Fruit fly (Drosophila melanogaster) whole organism, prepupa: ENCODE measurements around the gene CG32026.

Source experiments
- Blimp-1 ChIP-seq: fragments of 200-800 bp; sonication (Bioruptor generic); optimal IDR thresholded peaks from 3 replicates; lab custom pipeline; 2017; ENCODE audit warnings: missing biosample characterization, missing genetic modification characterization, mild to moderate bottlenecking, moderate library complexity, missing genetic modification reagents
- CG10669 ChIP-seq: fragments of 200-800 bp; sonication (Bioruptor generic); optimal IDR thresholded peaks from 3 replicates; lab custom pipeline; 2018; ENCODE audit warnings: missing biosample characterization, mild to moderate bottlenecking, missing genetic modification characterization, moderate library complexity
- CG11294 ChIP-seq: fragments of 200-800 bp; sonication (Bioruptor generic); IDR thresholded peaks from 2 replicates; pipeline ENCODE4 v1.3.6; 2022; ENCODE audit warnings: missing biosample characterization, missing genetic modification characterization
- CG11762 ChIP-seq: fragments of 200-800 bp; sonication (Bioruptor generic); optimal IDR thresholded peaks from 3 replicates; lab custom pipeline; 2016; ENCODE audit warnings: missing biosample characterization, missing genetic modification characterization; ENCODE audit not compliant: insufficient read depth
- CG11902 ChIP-seq: fragments of 200-800 bp; sonication (Bioruptor generic); optimal IDR thresholded peaks from 3 replicates; lab custom pipeline; 2016; ENCODE audit warnings: missing biosample characterization, missing genetic modification characterization
- CG15336 ChIP-seq: fragments of 200-800 bp; sonication (Bioruptor generic); IDR thresholded peaks from 2 replicates; pipeline ENCODE4 v1.3.6; 2022; ENCODE audit warnings: missing biosample characterization, missing genetic modification characterization
- CG1621 ChIP-seq: fragments of 200-800 bp; sonication (Bioruptor generic); optimal IDR thresholded peaks from 3 replicates; lab custom pipeline; 2018; ENCODE audit warnings: missing biosample characterization, mild to moderate bottlenecking, missing genetic modification characterization
- CG16779 ChIP-seq: fragments of 200-800 bp; sonication (Bioruptor generic); optimal IDR thresholded peaks from 3 replicates; lab custom pipeline; 2017; ENCODE audit warnings: missing biosample characterization, mild to moderate bottlenecking, missing genetic modification characterization
- CG3032 ChIP-seq: fragments of 200-800 bp; optimal IDR thresholded peaks from 2 replicates; lab custom pipeline; 2019; ENCODE audit warnings: missing biosample characterization, mild to moderate bottlenecking, missing genetic modification characterization, moderate library complexity
- CG31627 ChIP-seq: fragments of 200-800 bp; sonication (Bioruptor generic); optimal IDR thresholded peaks from 3 replicates; lab custom pipeline; 2016; ENCODE audit warnings: missing biosample characterization, missing genetic modification characterization
- CG32006 ChIP-seq: fragments of 200-800 bp; sonication (Bioruptor generic); optimal IDR thresholded peaks from 3 replicates; lab custom pipeline; 2017; ENCODE audit warnings: missing biosample characterization, mild to moderate bottlenecking, missing genetic modification characterization
- CG34406 ChIP-seq: fragments of 200-800 bp; sonication (Bioruptor generic); optimal IDR thresholded peaks from 3 replicates; lab custom pipeline; 2016; ENCODE audit warnings: missing biosample characterization, missing genetic modification characterization
- CG3919 ChIP-seq: fragments of 200-800 bp; sonication (Bioruptor generic); optimal IDR thresholded peaks from 3 replicates; lab custom pipeline; 2016; ENCODE audit warnings: missing biosample characterization, missing genetic modification characterization
- CG4318 ChIP-seq: fragments of 200-800 bp; sonication (Bioruptor generic); optimal IDR thresholded peaks from 3 replicates; lab custom pipeline; 2017; ENCODE audit warnings: missing biosample characterization, mild to moderate bottlenecking, missing genetic modification characterization
- CG6163 ChIP-seq: fragments of 200-800 bp; sonication (Bioruptor generic); IDR thresholded peaks from 3 replicates; pipeline ENCODE4 v1.3.6; 2022; ENCODE audit warnings: missing biosample characterization, missing genetic modification characterization
- CG6276 ChIP-seq: fragments of 200-800 bp; sonication (Bioruptor generic); optimal IDR thresholded peaks from 2 replicates; lab custom pipeline; 2017; ENCODE audit warnings: missing biosample characterization, mild to moderate bottlenecking, missing genetic modification characterization
- CG6792 ChIP-seq: fragments of 200-800 bp; sonication (Bioruptor generic); optimal IDR thresholded peaks from 3 replicates; lab custom pipeline; 2016; ENCODE audit warnings: missing biosample characterization, missing genetic modification characterization
- CG6808 ChIP-seq: fragments of 200-800 bp; sonication (Bioruptor generic); optimal IDR thresholded peaks from 3 replicates; lab custom pipeline; 2017; ENCODE audit warnings: missing biosample characterization, missing genetic modification characterization, mild to moderate bottlenecking, moderate library complexity, missing genetic modification reagents
- CG6854 ChIP-seq: fragments of 200-800 bp; sonication (Bioruptor generic); optimal IDR thresholded peaks from 2 replicates; lab custom pipeline; 2017; ENCODE audit warnings: missing biosample characterization, mild to moderate bottlenecking, missing genetic modification characterization
- CG7368 ChIP-seq: fragments of 200-800 bp; sonication (Bioruptor generic); optimal IDR thresholded peaks from 3 replicates; lab custom pipeline; 2016; ENCODE audit warnings: missing biosample characterization, missing genetic modification characterization
- CG8119 ChIP-seq: fragments of 200-800 bp; sonication (Bioruptor generic); IDR thresholded peaks from 3 replicates; pipeline ENCODE4 v1.3.6; 2022; ENCODE audit warnings: missing biosample characterization, missing genetic modification characterization
- CG8319 ChIP-seq: fragments of 200-800 bp; sonication (Bioruptor generic); optimal IDR thresholded peaks from 3 replicates; lab custom pipeline; 2016; ENCODE audit warnings: missing biosample characterization, missing genetic modification characterization
- CG8632 ChIP-seq: fragments of 200-800 bp; sonication (Bioruptor generic); optimal IDR thresholded peaks from 3 replicates; lab custom pipeline; 2016; ENCODE audit warnings: missing biosample characterization, missing genetic modification characterization
- Eip75B ChIP-seq: fragments of 200-800 bp; sonication (Bioruptor generic); optimal IDR thresholded peaks from 3 replicates; lab custom pipeline; 2016; ENCODE audit warnings: missing biosample characterization, missing genetic modification characterization
- Ets21C ChIP-seq: fragments of 200-800 bp; sonication (Bioruptor generic); optimal IDR thresholded peaks from 3 replicates; lab custom pipeline; 2016; ENCODE audit warnings: missing biosample characterization, missing genetic modification characterization
- Ets96B ChIP-seq: fragments of 200-800 bp; optimal IDR thresholded peaks from 2 replicates; lab custom pipeline; 2019; ENCODE audit warnings: missing biosample characterization, mild to moderate bottlenecking, missing genetic modification characterization, moderate library complexity
- Gug ChIP-seq: fragments of 200-800 bp; sonication (Bioruptor generic); IDR thresholded peaks from 2 replicates; pipeline ENCODE4 v1.3.6; 2022; ENCODE audit warnings: missing biosample characterization, missing genetic modification characterization
- Hr38 ChIP-seq: sonication (Bioruptor generic); optimal IDR thresholded peaks from 2 replicates; lab custom pipeline; 2016; ENCODE audit warnings: missing biosample characterization, missing genetic modification characterization
- Hr39 ChIP-seq: fragments of 200-800 bp; sonication (Bioruptor generic); optimal IDR thresholded peaks from 2 replicates; lab custom pipeline; 2016; ENCODE audit warnings: missing biosample characterization, missing genetic modification characterization
- Hr4 ChIP-seq: fragments of 200-800 bp; sonication (Bioruptor generic); optimal IDR thresholded peaks from 3 replicates; lab custom pipeline; 2016; ENCODE audit warnings: missing biosample characterization, missing genetic modification characterization
- Lpt ChIP-seq: fragments of 200-800 bp; sonication (Bioruptor generic); optimal IDR thresholded peaks from 3 replicates; lab custom pipeline; 2016; ENCODE audit warnings: missing biosample characterization, missing genetic modification characterization
- Met ChIP-seq: fragments of 200-800 bp; sonication (Bioruptor generic); optimal IDR thresholded peaks from 3 replicates; lab custom pipeline; 2016; ENCODE audit warnings: missing biosample characterization, missing genetic modification characterization
- OdsH ChIP-seq: fragments of 200-800 bp; sonication (Bioruptor generic); optimal IDR thresholded peaks from 3 replicates; lab custom pipeline; 2016; ENCODE audit warnings: missing biosample characterization, missing genetic modification characterization
- Smox ChIP-seq: fragments of 200-800 bp; sonication (Bioruptor generic); optimal IDR thresholded peaks from 3 replicates; lab custom pipeline; 2016; ENCODE audit warnings: missing biosample characterization, missing genetic modification characterization
- Sox14 ChIP-seq: fragments of 200-800 bp; sonication (Bioruptor generic); optimal IDR thresholded peaks from 3 replicates; lab custom pipeline; 2016; ENCODE audit warnings: missing biosample characterization, missing genetic modification characterization
- achi ChIP-seq: fragments of 200-800 bp; sonication (Bioruptor generic); optimal IDR thresholded peaks from 3 replicates; lab custom pipeline; 2016; ENCODE audit warnings: missing biosample characterization, missing genetic modification characterization
- cyc ChIP-seq: fragments of 200-800 bp; sonication (Bioruptor generic); optimal IDR thresholded peaks from 3 replicates; lab custom pipeline; 2016; ENCODE audit warnings: missing biosample characterization, missing genetic modification characterization
- esn ChIP-seq: fragments of 200-800 bp; sonication (Bioruptor generic); optimal IDR thresholded peaks from 2 replicates; lab custom pipeline; 2016; ENCODE audit warnings: missing biosample characterization, mild to moderate bottlenecking, missing genetic modification characterization, moderate library complexity
- fd59A ChIP-seq: fragments of 200-800 bp; sonication (Bioruptor generic); optimal IDR thresholded peaks from 2 replicates; lab custom pipeline; 2017; ENCODE audit warnings: missing biosample characterization, mild to moderate bottlenecking, missing genetic modification characterization, missing genetic modification reagents
- fd85E ChIP-seq: fragments of 200-800 bp; sonication (Bioruptor generic); optimal IDR thresholded peaks from 3 replicates; lab custom pipeline; 2016; ENCODE audit warnings: missing biosample characterization, missing genetic modification characterization
- fkh ChIP-seq: fragments of 200-800 bp; sonication (Bioruptor generic); optimal IDR thresholded peaks from 3 replicates; lab custom pipeline; 2017; ENCODE audit warnings: missing biosample characterization, mild to moderate bottlenecking, missing genetic modification characterization, moderate library complexity
- net ChIP-seq: fragments of 200-800 bp; sonication (Bioruptor generic); optimal IDR thresholded peaks from 3 replicates; lab custom pipeline; 2016; ENCODE audit warnings: missing biosample characterization, missing genetic modification characterization
- pdm3 ChIP-seq: fragments of 200-800 bp; sonication (Bioruptor generic); optimal IDR thresholded peaks from 3 replicates; lab custom pipeline; 2016; ENCODE audit warnings: missing biosample characterization, missing genetic modification characterization
- salr ChIP-seq, 2 experiments: fragments of 200-800 bp; sonication (Bioruptor generic); optimal IDR thresholded peaks; 3 replicates each; lab custom pipeline; 2016 to 2018; ENCODE audit warnings: missing biosample characterization in 2 of 2, missing genetic modification characterization in 2 of 2, mild to moderate bottlenecking in 1 of 2
- spab ChIP-seq: fragments of 200-800 bp; sonication (Bioruptor generic); optimal IDR thresholded peaks from 2 replicates; lab custom pipeline; 2017; ENCODE audit warnings: missing biosample characterization, mild to moderate bottlenecking, missing genetic modification characterization, missing genetic modification reagents
- ss ChIP-seq, 2 experiments: fragments of 200-800 bp; sonication (Bioruptor generic); optimal IDR thresholded peaks; 2 replicates in 1 of 2; 3 replicates in 1 of 2; lab custom pipeline; 2017 to 2018; ENCODE audit warnings: mild to moderate bottlenecking in 2 of 2, missing biosample characterization in 2 of 2, missing genetic modification characterization in 2 of 2, moderate library complexity in 1 of 2
- svp ChIP-seq: fragments of 200-800 bp; sonication (Bioruptor generic); peaks from one replicate; lab custom pipeline; 2016; ENCODE audit warnings: missing biosample characterization, missing genetic modification characterization
- topi ChIP-seq: fragments of 200-800 bp; sonication (Bioruptor generic); optimal IDR thresholded peaks from 3 replicates; lab custom pipeline; 2016; ENCODE audit warnings: missing biosample characterization, missing genetic modification characterization
- vri ChIP-seq: fragments of 200-800 bp; sonication (Bioruptor generic); optimal IDR thresholded peaks from 3 replicates; lab custom pipeline; 2016; ENCODE audit warnings: missing biosample characterization, mild to moderate bottlenecking, missing genetic modification characterization

Gene CG32026

dm6 chr3L:8869326-8869725 lies 33.1 kb downstream of the CG32026 start:
- no peak for TF ChIP-seq CG6854
- TF ChIP-seq CG8119 (GFP tag; lab: Robert Waterston, UW): no peak
- no peak for TF ChIP-seq fd85E (GFP tag; lab: Kevin White, UChicago)
- no peak for TF ChIP-seq topi (GFP tag; lab: Kevin White, UChicago)
- no peak for TF ChIP-seq esn (GFP tag; lab: Kevin White, UChicago)
- no peak for TF ChIP-seq cyc
- no peak for TF ChIP-seq CG11762 (GFP tag; lab: Kevin White, UChicago)
- no peak for TF ChIP-seq fkh (GFP tag; lab: Kevin White, UChicago)
- no peak for TF ChIP-seq achi (GFP tag; lab: Kevin White, UChicago)
- no peak for TF ChIP-seq CG15336 (GFP tag; lab: Robert Waterston, UW)

dm6 chr3L:8870547-8870946 lies 34.3 kb downstream of the CG32026 start:
- TF ChIP-seq fd59A (GFP tag; lab: Kevin White, UChicago): peak; percentile 33
- no peak for TF ChIP-seq CG8319
- peak; percentile 56 for TF ChIP-seq OdsH
- peak; percentile 90 for TF ChIP-seq CG15336 (GFP tag; lab: Robert Waterston, UW)
- peak; percentile 47 for TF ChIP-seq pdm3
- peak; percentile 79 for TF ChIP-seq Lpt
- peak; percentile 75 for TF ChIP-seq Ets96B
- peak; percentile 81 for TF ChIP-seq CG6276 (GFP tag; lab: Kevin White, UChicago)
- TF ChIP-seq CG8119 (GFP tag; lab: Robert Waterston, UW): peak; percentile 89
- no peak for TF ChIP-seq Sox14 (GFP tag; lab: Kevin White, UChicago)
- TF ChIP-seq CG8632: peak; percentile 4
- TF ChIP-seq vri (GFP tag; lab: Kevin White, UChicago): no peak
- TF ChIP-seq Eip75B (GFP tag; lab: Kevin White, UChicago): peak; percentile 71
- TF ChIP-seq CG11762 (GFP tag; lab: Kevin White, UChicago): peak; percentile 61
- TF ChIP-seq CG6808: peak; percentile 67
- TF ChIP-seq CG32006 (GFP tag; lab: Kevin White, UChicago): peak; percentile 85
- TF ChIP-seq spab (GFP tag; lab: Kevin White, UChicago): peak; percentile 45
- peak; percentile 6 to 49 for TF ChIP-seq ss (GFP tag; optimal IDR thresholded peaks at IDR 0.05; lab: Kevin White, UChicago)
- TF ChIP-seq achi (GFP tag; lab: Kevin White, UChicago): peak; percentile 61
- TF ChIP-seq CG34406: no peak
- peak; percentile 76 for TF ChIP-seq CG4318 (GFP tag; lab: Kevin White, UChicago)
- no peak for TF ChIP-seq fkh (GFP tag; lab: Kevin White, UChicago)
- peak; percentile 11 for TF ChIP-seq CG6792 (GFP tag; lab: Kevin White, UChicago)
- TF ChIP-seq CG6163 (GFP tag; lab: Robert Waterston, UW): peak; percentile 92
- TF ChIP-seq svp (GFP tag; lab: Kevin White, UChicago): no peak
- TF ChIP-seq CG3032: peak; percentile 69
- TF ChIP-seq fd85E (GFP tag; lab: Kevin White, UChicago): no peak
- TF ChIP-seq CG1621: peak; percentile 19
- TF ChIP-seq net (GFP tag; lab: Kevin White, UChicago): peak; percentile 54
- TF ChIP-seq salr (GFP tag; optimal IDR thresholded peaks at IDR 0.05; lab: Kevin White, UChicago): peak in 1 of 2 experiments; percentile 63
- TF ChIP-seq Hr38 (GFP tag; lab: Kevin White, UChicago): no peak
- TF ChIP-seq Hr4 (GFP tag; lab: Kevin White, UChicago): peak; percentile 84
- no peak for TF ChIP-seq CG31627 (GFP tag; lab: Kevin White, UChicago)
- TF ChIP-seq Ets21C: no peak
- peak; percentile 64 for TF ChIP-seq CG7368 (GFP tag; lab: Kevin White, UChicago)
- TF ChIP-seq CG3919 (GFP tag; lab: Kevin White, UChicago): peak; percentile 69
- TF ChIP-seq Smox (GFP tag; lab: Kevin White, UChicago): no peak
- peak; percentile 82 for TF ChIP-seq CG11294 (GFP tag; lab: Robert Waterston, UW)
- TF ChIP-seq CG10669 (GFP tag; lab: Kevin White, UChicago): peak; percentile 53
- TF ChIP-seq Met (GFP tag; lab: Kevin White, UChicago): no peak
- TF ChIP-seq Gug (GFP tag; lab: Robert Waterston, UW): peak; percentile 85
- TF ChIP-seq esn (GFP tag; lab: Kevin White, UChicago): no peak
- TF ChIP-seq CG11902 (GFP tag; lab: Kevin White, UChicago): no peak
- peak; percentile 16 for TF ChIP-seq topi (GFP tag; lab: Kevin White, UChicago)
- TF ChIP-seq Hr39 (GFP tag; lab: Kevin White, UChicago): no peak
- peak; percentile 41 for TF ChIP-seq CG16779 (tag; lab: Kevin White, UChicago)
- TF ChIP-seq Blimp-1 (GFP tag; lab: Kevin White, UChicago): no peak
